Worm (Caenorhabditis elegans) whole organism, L1 larva: ENCODE measurements around the gene mxl-3.

Experiments
- C04F5.9 ChIP-seq: sonication (generic microtip); optimal IDR thresholded peaks from 2 replicates; lab custom pipeline; 2016; ENCODE audit warnings: missing genetic modification characterization, missing compliant biosample characterization
- C16A3.4 ChIP-seq: fragments of 150-350 bp; optimal IDR thresholded peaks from 2 replicates; lab custom pipeline; 2014; ENCODE audit warnings: missing biosample characterization, missing genetic modification characterization
- Y116A8C.19 ChIP-seq: sonication (generic microtip); optimal IDR thresholded peaks from 2 replicates; lab custom pipeline; 2016; ENCODE audit warnings: missing compliant biosample characterization, missing genetic modification characterization, borderline replicate concordance
- alr-1 ChIP-seq: fragments of 200-800 bp; sonication (Bioruptor generic); optimal IDR thresholded peaks from 2 replicates; lab custom pipeline; 2018; ENCODE audit warnings: borderline replicate concordance, mild to moderate bottlenecking, missing genetic modification characterization, missing compliant biosample characterization
- ama-1 ChIP-seq: fragments of 150-350 bp; optimal IDR thresholded peaks from 2 replicates; lab custom pipeline; 2014
- blmp-1 ChIP-seq: fragments of 150-350 bp; optimal IDR thresholded peaks from 2 replicates; lab custom pipeline; 2014; ENCODE audit warnings: missing biosample characterization, missing genetic modification characterization
- ceh-63 ChIP-seq: fragments of 200-800 bp; sonication (Bioruptor generic); optimal IDR thresholded peaks from 2 replicates; lab custom pipeline; 2018; ENCODE audit warnings: mild to moderate bottlenecking, missing genetic modification characterization, missing compliant biosample characterization
- ceh-82 ChIP-seq, 3 experiments: fragments of 150-350 bp in 1 of 3; sonication (generic microtip) in 2 of 3; optimal IDR thresholded peaks; 2 replicates each; lab custom pipeline; 2014 to 2017; ENCODE audit warnings: missing biosample characterization in 3 of 3, missing genetic modification characterization in 3 of 3
- ceh-88 ChIP-seq: fragments of 200-800 bp; sonication (Bioruptor generic); IDR thresholded peaks from 2 replicates; pipeline ENCODE4 v1.3.6; 2022; ENCODE audit warnings: missing genetic modification characterization, missing compliant biosample characterization
- ceh-90 ChIP-seq: sonication (generic microtip); optimal IDR thresholded peaks from 2 replicates; lab custom pipeline; 2016; ENCODE audit warnings: missing genetic modification characterization, missing compliant biosample characterization
- ces-1 ChIP-seq: fragments of 150-350 bp; optimal IDR thresholded peaks from 2 replicates; lab custom pipeline; 2014; ENCODE audit warnings: missing biosample characterization, missing genetic modification reagents, missing genetic modification characterization
- efl-1 ChIP-seq, 4 experiments: fragments of 150-350 bp; optimal IDR thresholded peaks in 3 of 4; peaks in 1 of 4; 1 replicate in 1 of 4; 2 replicates in 3 of 4; lab custom pipeline; 2014; ENCODE audit warnings: missing biosample characterization in 2 of 4, missing genetic modification characterization in 2 of 4, missing genetic modification reagents in 2 of 4
- elt-2 ChIP-seq: sonication (generic microtip); optimal IDR thresholded peaks from 2 replicates; lab custom pipeline; 2016; ENCODE audit warnings: missing genetic modification characterization, mild to moderate bottlenecking, inconsistent platforms, missing compliant biosample characterization, missing genetic modification reagents
- elt-3 ChIP-seq, 6 experiments: fragments of 150-350 bp in 1 of 6; sonication (generic microtip); optimal IDR thresholded peaks; 2 replicates each; lab custom pipeline; 2017 to 2018; ENCODE audit warnings: missing biosample characterization in 6 of 6, missing genetic modification characterization in 6 of 6, inconsistent platforms in 1 of 6
- ets-5 ChIP-seq: fragments of 200-800 bp; sonication (Bioruptor generic); IDR thresholded peaks from 2 replicates; pipeline ENCODE4 v1.3.6; 2022; ENCODE audit warnings: missing genetic modification characterization, missing compliant biosample characterization
- fkh-10 ChIP-seq: sonication (generic microtip); optimal IDR thresholded peaks from 2 replicates; lab custom pipeline; 2017; ENCODE audit warnings: missing biosample characterization, missing genetic modification reagents, missing genetic modification characterization
- fkh-4 ChIP-seq: sonication (generic microtip); optimal IDR thresholded peaks from 2 replicates; lab custom pipeline; 2016; ENCODE audit warnings: missing compliant biosample characterization, missing genetic modification characterization, borderline replicate concordance
- grh-1 ChIP-seq: fragments of 200-800 bp; sonication (Bioruptor generic); IDR thresholded peaks from 2 replicates; pipeline ENCODE4 v1.3.6; 2022; ENCODE audit warnings: missing genetic modification reagents, missing genetic modification characterization, missing compliant biosample characterization
- jun-1 ChIP-seq: fragments of 150-350 bp; optimal IDR thresholded peaks from 2 replicates; lab custom pipeline; 2014; ENCODE audit warnings: missing biosample characterization, missing genetic modification reagents, missing genetic modification characterization
- lin-13 ChIP-seq: fragments of 150-350 bp; optimal IDR thresholded peaks from 2 replicates; lab custom pipeline; 2014; ENCODE audit warnings: missing biosample characterization, missing genetic modification reagents, missing genetic modification characterization
- lin-15B ChIP-seq: fragments of 150-350 bp; sonication (generic microtip); optimal IDR thresholded peaks from 3 replicates; lab custom pipeline; 2014; ENCODE audit warnings: missing biosample characterization, missing genetic modification characterization
- lin-35 ChIP-seq, 2 experiments: fragments of 150-350 bp; optimal IDR thresholded peaks; 2 replicates each; lab custom pipeline; 2014; ENCODE audit warnings: missing biosample characterization in 2 of 2, missing genetic modification characterization in 2 of 2, missing genetic modification reagents in 2 of 2
- lin-39 ChIP-seq: fragments of 150-350 bp; optimal IDR thresholded peaks from 2 replicates; lab custom pipeline; 2014; ENCODE audit warnings: missing biosample characterization, missing genetic modification reagents, missing genetic modification characterization
- lsy-2 ChIP-seq, 2 experiments: fragments of 150-350 bp; optimal IDR thresholded peaks; 2 replicates each; lab custom pipeline; 2014; ENCODE audit warnings: missing biosample characterization in 2 of 2, missing genetic modification characterization in 2 of 2
- mab-9 ChIP-seq: fragments of 200-800 bp; sonication (Bioruptor generic); IDR thresholded peaks from 2 replicates; pipeline ENCODE4 v1.3.6; 2022; ENCODE audit warnings: missing genetic modification reagents, missing genetic modification characterization, missing compliant biosample characterization
- mdl-1 ChIP-seq, 2 experiments: fragments of 150-350 bp; optimal IDR thresholded peaks; 2 replicates each; lab custom pipeline; 2014 to 2017; ENCODE audit warnings: missing biosample characterization in 2 of 2, missing genetic modification characterization in 2 of 2, inconsistent platforms in 1 of 2
- nhr-11 ChIP-seq: fragments of 150-350 bp; optimal IDR thresholded peaks from 2 replicates; lab custom pipeline; 2014; ENCODE audit warnings: missing biosample characterization, missing genetic modification characterization
- nhr-20 ChIP-seq: sonication (generic microtip); optimal IDR thresholded peaks from 2 replicates; lab custom pipeline; 2016; ENCODE audit warnings: mild to moderate bottlenecking, missing genetic modification characterization, missing compliant biosample characterization
- nhr-237 ChIP-seq: fragments of 150-350 bp; optimal IDR thresholded peaks from 2 replicates; lab custom pipeline; 2014; ENCODE audit warnings: missing biosample characterization, missing genetic modification characterization
- nhr-76 ChIP-seq: sonication (generic microtip); optimal IDR thresholded peaks from 2 replicates; lab custom pipeline; 2017; ENCODE audit warnings: missing biosample characterization, missing genetic modification characterization
- nhr-85 ChIP-seq: sonication (generic microtip); peaks from one replicate; lab custom pipeline; 2016; ENCODE audit warnings: missing genetic modification characterization, inconsistent platforms, missing compliant biosample characterization
- nhr-90 ChIP-seq: sonication (generic microtip); optimal IDR thresholded peaks from 2 replicates; lab custom pipeline; 2016; ENCODE audit warnings: mild to moderate bottlenecking, missing genetic modification characterization, missing compliant biosample characterization; ENCODE audit not compliant: poor library complexity
- pqm-1 ChIP-seq: sonication (generic microtip); optimal IDR thresholded peaks from 3 replicates; lab custom pipeline; 2017; ENCODE audit warnings: missing biosample characterization, missing genetic modification characterization
- rnt-1 ChIP-seq: sonication (generic microtip); optimal IDR thresholded peaks from 2 replicates; lab custom pipeline; 2016; ENCODE audit warnings: mild to moderate bottlenecking, missing genetic modification characterization, moderate library complexity, missing compliant biosample characterization
- sox-4 ChIP-seq: sonication (generic microtip); optimal IDR thresholded peaks from 2 replicates; lab custom pipeline; 2016; ENCODE audit warnings: missing genetic modification characterization, missing compliant biosample characterization
- sptf-1 ChIP-seq: fragments of 150-350 bp; optimal IDR thresholded peaks from 2 replicates; lab custom pipeline; 2014; ENCODE audit warnings: missing biosample characterization, missing genetic modification characterization
- sup-37 ChIP-seq: fragments of 200-800 bp; sonication (Bioruptor generic); optimal IDR thresholded peaks from 2 replicates; lab custom pipeline; 2018; ENCODE audit warnings: mild to moderate bottlenecking, missing genetic modification characterization, missing compliant biosample characterization
- tbx-2 ChIP-seq: sonication (generic microtip); optimal IDR thresholded peaks from 2 replicates; lab custom pipeline; 2016; ENCODE audit warnings: missing genetic modification characterization, missing compliant biosample characterization
- unc-130 ChIP-seq: fragments of 150-350 bp; optimal IDR thresholded peaks from 2 replicates; lab custom pipeline; 2017; ENCODE audit warnings: missing biosample characterization, missing genetic modification characterization, inconsistent platforms
- unc-30 ChIP-seq: sonication (generic microtip); optimal IDR thresholded peaks from 2 replicates; lab custom pipeline; 2017; ENCODE audit warnings: missing biosample characterization, missing genetic modification characterization
- unc-62 ChIP-seq: fragments of 150-350 bp; optimal IDR thresholded peaks from 2 replicates; lab custom pipeline; 2014; ENCODE audit warnings: missing biosample characterization, missing genetic modification reagents, missing genetic modification characterization
- unc-86 ChIP-seq: sonication (generic microtip); optimal IDR thresholded peaks from 2 replicates; lab custom pipeline; 2016; ENCODE audit warnings: missing genetic modification characterization, missing compliant biosample characterization
- unc-98 ChIP-seq: fragments of 200-800 bp; sonication (Bioruptor generic); IDR thresholded peaks from 2 replicates; pipeline ENCODE4 v1.3.6; 2022; ENCODE audit warnings: missing genetic modification characterization, missing compliant biosample characterization
- vab-15 ChIP-seq: sonication (generic microtip); optimal IDR thresholded peaks from 2 replicates; lab custom pipeline; 2017; ENCODE audit warnings: missing genotype, mild to moderate bottlenecking, missing genetic modification characterization, missing compliant biosample characterization
- xbp-1 ChIP-seq: sonication (generic microtip); optimal IDR thresholded peaks from 2 replicates; lab custom pipeline; 2016; ENCODE audit warnings: missing genetic modification characterization, missing compliant biosample characterization

Gene mxl-3

ce11 chrX:13315093-13315492, 35.5 kb downstream of the mxl-3 start (continued):
- TF ChIP-seq unc-130 (tag; lab: Kevin White, UChicago), result peak; percentile 28
- no peak for TF ChIP-seq nhr-11
- TF ChIP-seq mdl-1 (tag; optimal IDR thresholded peaks at IDR 0.05; lab: Kevin White, UChicago), result peak in 1 of 2 experiments; percentile 5
- peak; percentile 89 for TF ChIP-seq nhr-85 (tag; lab: Kevin White, UChicago)
- TF ChIP-seq rnt-1 (tag; lab: Kevin White, UChicago), result no peak
- TF ChIP-seq lin-13 (GFP tag; lab: Kevin White, UChicago), result no peak
- TF ChIP-seq blmp-1 (tag; lab: Kevin White, UChicago), result peak; percentile 41
- TF ChIP-seq nhr-90 (tag; lab: Kevin White, UChicago), result no peak

ce11 chrX:13311641-13312423, 38.8 kb downstream of the mxl-3 start, which contains the start of gene F46G10.1:
TSS of gene F46G10.1 (minus strand) at chrX:13311755.
- peak; percentile 55 for TF ChIP-seq elt-2 (tag; lab: Kevin White, UChicago)
- no peak for TF ChIP-seq efl-1 (optimal IDR thresholded peaks at IDR 0.05; lab: Kevin White, UChicago)
- peak in 1 of 2 experiments; percentile 90 for TF ChIP-seq efl-1 (GFP tag; optimal IDR thresholded peaks at IDR 0.05 in 1 of 2; lab: Kevin White, UChicago)
- no peak for TF ChIP-seq fkh-10 (GFP tag; lab: Kevin White, UChicago)
- no peak for TF ChIP-seq Y116A8C.19 (tag; lab: Kevin White, UChicago)
- no peak for TF ChIP-seq unc-62 (GFP tag; lab: Kevin White, UChicago)
- peak in 1 of 2 experiments; percentile 22 for TF ChIP-seq lin-35 (GFP tag; optimal IDR thresholded peaks at IDR 0.05; lab: Kevin White, UChicago)

- TF ChIP-seq ceh-88 (GFP tag; lab: Robert Waterston, UW) (no peak), ces-1 (GFP tag; lab: Kevin White, UChicago) (no peak), nhr-237 (no peak), C16A3.4 (tag; lab: Kevin White, UChicago) (no peak), unc-86 (tag; lab: Kevin White, UChicago) (no peak), rnt-1 (tag; lab: Kevin White, UChicago) (no peak), fkh-4 (tag; lab: Kevin White, UChicago) (no peak), ceh-90 (tag; lab: Kevin White, UChicago) (no peak), grh-1 (GFP tag; lab: Robert Waterston, UW) (no peak), lin-39 (no peak), nhr-11 (no peak), elt-2 (tag; lab: Kevin White, UChicago) (peak; percentile 88), ama-1 (lab: Kevin White, UChicago) (no peak), sptf-1 (tag; lab: Kevin White, UChicago) (no peak), tbx-2 (tag; lab: Kevin White, UChicago) (no peak), lsy-2 (tag; optimal IDR thresholded peaks at IDR 0.05; lab: Kevin White, UChicago) (no peak), xbp-1 (tag; lab: Kevin White, UChicago) (no peak), lin-13 (GFP tag; lab: Kevin White, UChicago) (no peak), unc-98 (GFP tag; lab: Robert Waterston, UW) (no peak), lin-35 (GFP tag; optimal IDR thresholded peaks at IDR 0.05; lab: Kevin White, UChicago) (peak in 1 of 2 experiments; percentile 60), alr-1 (no peak), nhr-20 (peak; percentile 19), unc-130 (tag; lab: Kevin White, UChicago) (no peak), nhr-76 (tag; lab: Kevin White, UChicago) (no peak), ceh-63 (GFP tag; lab: Kevin White, UChicago) (no peak), lin-15B (tag; lab: Kevin White, UChicago) (no peak), vab-15 (tag; lab: Kevin White, UChicago) (no peak), sup-37 (GFP tag; lab: Kevin White, UChicago) (no peak), ceh-82 (tag; optimal IDR thresholded peaks at IDR 0.05; lab: Kevin White, UChicago) (no peak), elt-3 (tag; optimal IDR thresholded peaks at IDR 0.05; lab: Kevin White, UChicago) (no peak), sox-4 (tag; lab: Kevin White, UChicago) (no peak), pqm-1 (tag; lab: Kevin White, UChicago) (peak; percentile 76), jun-1 (tag; lab: Kevin White, UChicago) (peak; percentile 12), C04F5.9 (no peak), blmp-1 (tag; lab: Kevin White, UChicago) (no peak), unc-62 (GFP tag; lab: Kevin White, UChicago) (no peak), nhr-90 (tag; lab: Kevin White, UChicago) (peak; percentile 13), ets-5 (GFP tag; lab: Robert Waterston, UW) (no peak), unc-30 (tag; lab: Kevin White, UChicago) (no peak), mab-9 (no peak)
Observed at ce11 chrX:13310763-13311162, 39.8 kb downstream of the mxl-3 start.
